Fruit fly (Drosophila melanogaster) whole organism: ENCODE data around the gene CG14841.

ENCODE experiments used
- CG8478 ChIP-seq: fragments of >200 bp; optimal IDR thresholded peaks from 2 replicates; lab custom pipeline; 2018; ENCODE audit warnings: inconsistent platforms
- Dll ChIP-seq: fragments of >200 bp; optimal IDR thresholded peaks from 2 replicates; lab custom pipeline; 2017
- pan ChIP-seq: fragments of >200 bp; optimal IDR thresholded peaks from 2 replicates; lab custom pipeline; 2017
- psq ChIP-seq: fragments of >200 bp; optimal IDR thresholded peaks from 2 replicates; lab custom pipeline; 2017

- TF ChIP-seq Dll = no peak
- no peak for TF ChIP-seq psq (lab: Kevin White, UChicago)
- TF ChIP-seq CG8478 (lab: Kevin White, UChicago) = no peak
- no peak for TF ChIP-seq pan (lab: Kevin White, UChicago)
Observed at dm6 chr3R:14286320-14287190, 24.3 kb upstream of the CG14841 start, which contains the start of gene trx.
